Worm (Caenorhabditis elegans) whole organism, L4 larva: ENCODE data around the gene Y37A1B.7.

Source experiments
- F10B5.3 ChIP-seq: sonication (generic microtip); optimal IDR thresholded peaks from 2 replicates; lab custom pipeline; 2016; ENCODE audit warnings: mild to moderate bottlenecking, missing genetic modification characterization, missing compliant biosample characterization
- F26F4.8 ChIP-seq: fragments of 200-800 bp; sonication (Bioruptor generic); conservative IDR thresholded peaks from 2 replicates; pipeline ENCODE4 v1.3.6; 2022; ENCODE audit warnings: missing genetic modification characterization, missing compliant biosample characterization
- F49E8.2 ChIP-seq: sonication (generic microtip); optimal IDR thresholded peaks from 2 replicates; lab custom pipeline; 2016; ENCODE audit warnings: missing compliant biosample characterization, mild to moderate bottlenecking, missing genetic modification characterization, borderline replicate concordance
- T20F7.1 ChIP-seq: fragments of 200-800 bp; sonication (Bioruptor generic); optimal IDR thresholded peaks from 2 replicates; lab custom pipeline; 2018; ENCODE audit warnings: mild to moderate bottlenecking, missing genetic modification characterization, missing compliant biosample characterization
- Y48G9A.11 ChIP-seq: fragments of 200-800 bp; sonication (Bioruptor generic); IDR thresholded peaks from 2 replicates; pipeline ENCODE4 v1.3.6; 2022; ENCODE audit warnings: missing genetic modification reagents, missing genetic modification characterization, missing compliant biosample characterization
- Y75B8A.6 ChIP-seq: fragments of 200-800 bp; sonication (Bioruptor generic); IDR thresholded peaks from 2 replicates; pipeline ENCODE4 v1.3.6; 2022; ENCODE audit warnings: missing genetic modification reagents, missing genetic modification characterization, missing compliant biosample characterization
- ZK546.5 ChIP-seq, 2 experiments: sonication (generic microtip); optimal IDR thresholded peaks; 2 replicates each; lab custom pipeline; 2017; ENCODE audit warnings: missing biosample characterization in 2 of 2, missing genetic modification characterization in 2 of 2
- aly-2 ChIP-seq: sonication (generic microtip); optimal IDR thresholded peaks from 2 replicates; lab custom pipeline; 2018; ENCODE audit warnings: missing biosample characterization, missing genetic modification characterization
- ama-1 ChIP-seq: fragments of 150-350 bp; optimal IDR thresholded peaks from 2 replicates; lab custom pipeline; 2014; ENCODE audit warnings: inconsistent platforms, mixed read lengths
- arid-1 ChIP-seq: fragments of 200-800 bp; sonication (Bioruptor generic); conservative IDR thresholded peaks from 2 replicates; pipeline ENCODE4 v1.3.6; 2022; ENCODE audit warnings: missing genetic modification reagents, missing genetic modification characterization, missing compliant biosample characterization
- ceh-20 ChIP-seq: fragments of 200-800 bp; sonication (Bioruptor generic); IDR thresholded peaks from 2 replicates; pipeline ENCODE4 v1.3.6; 2022; ENCODE audit warnings: missing genetic modification reagents, missing genetic modification characterization, missing compliant biosample characterization
- ceh-32 ChIP-seq: sonication (generic microtip); optimal IDR thresholded peaks from 2 replicates; lab custom pipeline; 2016; ENCODE audit warnings: mild to moderate bottlenecking, missing genetic modification characterization, missing compliant biosample characterization; ENCODE audit not compliant: poor library complexity
- ceh-44 ChIP-seq: fragments of 200-800 bp; sonication (Bioruptor generic); IDR thresholded peaks from 2 replicates; pipeline ENCODE4 v1.3.6; 2022; ENCODE audit warnings: missing genetic modification reagents, missing genetic modification characterization, missing compliant biosample characterization
- daf-12 ChIP-seq: fragments of 150-350 bp; optimal IDR thresholded peaks from 2 replicates; lab custom pipeline; 2014; ENCODE audit warnings: missing biosample characterization, missing genetic modification reagents, missing genetic modification characterization
- daf-16 ChIP-seq, 3 experiments: sonication (generic microtip); optimal IDR thresholded peaks; 2 replicates each; lab custom pipeline; 2016 to 2017; ENCODE audit warnings: missing genetic modification characterization in 3 of 3, missing genetic modification reagents in 3 of 3, mild to moderate bottlenecking in 2 of 3, missing compliant biosample characterization in 2 of 3, missing biosample characterization in 1 of 3, moderate library complexity in 1 of 3
- daf-8 ChIP-seq: fragments of 200-800 bp; sonication (Bioruptor generic); IDR thresholded peaks from 2 replicates; pipeline ENCODE4 v1.3.6; 2022; ENCODE audit warnings: missing genetic modification characterization, missing compliant biosample characterization
- dmd-6 ChIP-seq: fragments of 200-800 bp; sonication (Bioruptor generic); IDR thresholded peaks from 2 replicates; pipeline ENCODE4 v1.3.6; 2022; ENCODE audit warnings: missing genetic modification reagents, missing genetic modification characterization, missing compliant biosample characterization
- dmd-8 ChIP-seq: fragments of 200-800 bp; sonication (Bioruptor generic); IDR thresholded peaks from 2 replicates; pipeline ENCODE4 v1.3.6; 2022; ENCODE audit warnings: missing genetic modification characterization, missing compliant biosample characterization
- dpl-1 ChIP-seq: fragments of 150-350 bp; optimal IDR thresholded peaks from 2 replicates; lab custom pipeline; 2014; ENCODE audit warnings: missing biosample characterization, missing genetic modification reagents, missing genetic modification characterization
- duxl-1 ChIP-seq: sonication (generic microtip); optimal IDR thresholded peaks from 2 replicates; lab custom pipeline; 2016; ENCODE audit warnings: mild to moderate bottlenecking, missing genetic modification characterization, moderate library complexity, missing compliant biosample characterization; ENCODE audit not compliant: poor library complexity
- egl-27 ChIP-seq: sonication (generic microtip); optimal IDR thresholded peaks from 3 replicates; lab custom pipeline; 2017; ENCODE audit warnings: missing biosample characterization, missing genetic modification reagents, missing genetic modification characterization
- fkh-10 ChIP-seq: fragments of 150-350 bp; optimal IDR thresholded peaks from 2 replicates; lab custom pipeline; 2014; ENCODE audit warnings: missing biosample characterization, missing genetic modification reagents, missing genetic modification characterization
- gei-8 ChIP-seq: fragments of 200-800 bp; sonication (Bioruptor generic); optimal IDR thresholded peaks from 2 replicates; lab custom pipeline; 2018; ENCODE audit warnings: mild to moderate bottlenecking, missing genetic modification characterization, missing compliant biosample characterization
- hlh-11 ChIP-seq: fragments of 200-800 bp; sonication (Bioruptor generic); optimal IDR thresholded peaks from 2 replicates; lab custom pipeline; 2018; ENCODE audit warnings: mild to moderate bottlenecking, missing genetic modification characterization, missing compliant biosample characterization
- hlh-30 ChIP-seq: sonication (generic microtip); optimal IDR thresholded peaks from 2 replicates; lab custom pipeline; 2017; ENCODE audit warnings: antibody characterized with exemption, mild to moderate bottlenecking, missing genetic modification characterization, missing compliant biosample characterization; ENCODE audit not compliant: insufficient read depth
- lim-7 ChIP-seq: fragments of 200-800 bp; sonication (Bioruptor generic); IDR thresholded peaks from 2 replicates; pipeline ENCODE4 v1.3.6; 2022; ENCODE audit warnings: missing genetic modification characterization, missing compliant biosample characterization
- lin-13 ChIP-seq: fragments of 150-350 bp; optimal IDR thresholded peaks from 2 replicates; lab custom pipeline; 2014; ENCODE audit warnings: missing biosample characterization, missing genetic modification reagents, missing genetic modification characterization
- lin-29 ChIP-seq: fragments of 200-800 bp; sonication (Bioruptor generic); IDR thresholded peaks from 2 replicates; pipeline ENCODE4 v1.3.6; 2022; ENCODE audit warnings: missing genetic modification reagents, missing genetic modification characterization, missing compliant biosample characterization
- lin-39 ChIP-seq: fragments of 150-350 bp; optimal IDR thresholded peaks from 2 replicates; lab custom pipeline; 2014; ENCODE audit warnings: missing biosample characterization, missing genetic modification reagents, missing genetic modification characterization
- mdl-1 ChIP-seq, 2 experiments: fragments of 150-350 bp in 1 of 2; sonication (generic microtip) in 1 of 2; optimal IDR thresholded peaks; 2 replicates each; lab custom pipeline; 2014 to 2017; ENCODE audit warnings: missing biosample characterization in 2 of 2, missing genetic modification characterization in 2 of 2
- mes-2 ChIP-seq: sonication (generic microtip); optimal IDR thresholded peaks from 2 replicates; lab custom pipeline; 2016; ENCODE audit warnings: missing genotype, mild to moderate bottlenecking, missing genetic modification characterization, missing compliant biosample characterization; ENCODE audit not compliant: poor library complexity, severe bottlenecking
- mxl-3 ChIP-seq: fragments of 200-800 bp; sonication (Bioruptor generic); optimal IDR thresholded peaks from 2 replicates; lab custom pipeline; 2018; ENCODE audit warnings: mild to moderate bottlenecking, missing genetic modification characterization, missing compliant biosample characterization
- nhr-11 ChIP-seq: fragments of 150-350 bp; optimal IDR thresholded peaks from 2 replicates; lab custom pipeline; 2014; ENCODE audit warnings: missing biosample characterization, missing genetic modification characterization
- nhr-25 ChIP-seq: sonication (generic microtip); optimal IDR thresholded peaks from 2 replicates; lab custom pipeline; 2017; ENCODE audit warnings: missing genetic modification characterization, mild to moderate bottlenecking, missing compliant biosample characterization, antibody characterized with exemption, moderate library complexity, borderline replicate concordance; ENCODE audit not compliant: insufficient read depth
- nhr-28 ChIP-seq: fragments of 150-350 bp; optimal IDR thresholded peaks from 2 replicates; lab custom pipeline; 2014; ENCODE audit warnings: missing biosample characterization, missing genetic modification characterization
- nhr-41 ChIP-seq: fragments of 200-800 bp; sonication (Bioruptor generic); IDR thresholded peaks from 2 replicates; pipeline ENCODE4 v1.3.6; 2022; ENCODE audit warnings: missing genetic modification reagents, missing genetic modification characterization, missing compliant biosample characterization
- nhr-77 ChIP-seq: fragments of 150-350 bp; optimal IDR thresholded peaks from 2 replicates; lab custom pipeline; 2014; ENCODE audit warnings: missing biosample characterization, missing genetic modification characterization
- pha-4 ChIP-seq, 2 experiments: fragments of 150-350 bp in 1 of 2; fragments of 200-800 bp in 1 of 2; sonication (Bioruptor generic) in 1 of 2; IDR thresholded peaks in 1 of 2; optimal IDR thresholded peaks in 1 of 2; 2 replicates each; pipeline versions ENCODE4 v1.3.6 to Lab custom; 2014 to 2022; ENCODE audit warnings: missing genetic modification characterization in 2 of 2, missing genetic modification reagents in 2 of 2, missing biosample characterization in 1 of 2, missing compliant biosample characterization in 1 of 2
- rbr-2 ChIP-seq: sonication (generic microtip); optimal IDR thresholded peaks from 2 replicates; lab custom pipeline; 2016; ENCODE audit warnings: missing genotype, missing genetic modification characterization, missing compliant biosample characterization
- skn-1 ChIP-seq: fragments of 150-350 bp; optimal IDR thresholded peaks from 2 replicates; lab custom pipeline; 2014; ENCODE audit warnings: missing biosample characterization, missing genetic modification characterization
- spr-3 ChIP-seq: fragments of 200-800 bp; sonication (Bioruptor generic); optimal IDR thresholded peaks from 2 replicates; lab custom pipeline; 2018; ENCODE audit warnings: mild to moderate bottlenecking, missing genetic modification characterization, missing compliant biosample characterization
- tag-97 ChIP-seq: fragments of 200-800 bp; sonication (Bioruptor generic); IDR thresholded peaks from 2 replicates; pipeline ENCODE4 v1.3.6; 2022; ENCODE audit warnings: missing genetic modification characterization, missing compliant biosample characterization
- tra-1 ChIP-seq: fragments of 200-800 bp; sonication (Bioruptor generic); IDR thresholded peaks from 2 replicates; pipeline ENCODE4 v1.3.6; 2022; ENCODE audit warnings: missing genetic modification reagents, missing genetic modification characterization, missing compliant biosample characterization
- unc-39 ChIP-seq: sonication (generic microtip); optimal IDR thresholded peaks from 2 replicates; lab custom pipeline; 2017; ENCODE audit warnings: missing biosample characterization, missing genetic modification characterization
- unc-62 ChIP-seq, 3 experiments: fragments of 150-350 bp in 1 of 3; sonication (generic microtip); optimal IDR thresholded peaks in 2 of 3; peaks in 1 of 3; 1 replicate in 1 of 3; 2 replicates in 2 of 3; lab custom pipeline; 2014 to 2017; ENCODE audit warnings: missing biosample characterization in 3 of 3, missing genetic modification characterization in 3 of 3, missing genetic modification reagents in 3 of 3, missing genotype in 1 of 3
- zip-2 ChIP-seq: fragments of 150-350 bp; optimal IDR thresholded peaks from 2 replicates; lab custom pipeline; 2014; ENCODE audit warnings: missing biosample characterization, missing genetic modification characterization

The Y37A1B.7 gene

DNA sequence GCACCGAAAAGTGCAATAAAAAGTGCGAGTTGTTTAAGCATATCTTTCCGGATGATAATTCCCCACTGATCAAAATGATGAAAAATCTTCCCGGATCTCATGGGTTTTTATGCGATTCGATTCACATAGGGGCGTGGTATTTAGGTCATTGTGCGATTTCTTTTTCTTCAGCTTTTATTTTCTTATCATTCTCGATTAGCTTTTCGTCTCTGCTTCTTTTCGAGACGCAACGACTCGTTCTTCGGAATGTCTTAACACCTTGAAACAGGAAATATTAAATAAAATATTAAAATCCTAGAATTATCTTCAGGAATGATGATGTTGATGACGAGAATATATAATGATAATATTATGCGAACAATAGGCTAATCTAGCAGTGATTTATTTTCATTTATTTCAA lies at the start of gene Y37A1B.7:
Gene Y37A1B.7, minus strand, starts transcription at position 101 of the 400 bp plus-strand sequence.
- TF ChIP-seq ZK546.5 (tag; optimal IDR thresholded peaks at IDR 0.05; lab: Kevin White, UChicago) (no peak), unc-39 (no peak), nhr-77 (no peak), Y75B8A.6 (no peak), daf-12 (no peak), pha-4 (GFP tag; IDR thresholded peaks at IDR 0.05; lab: Robert Waterston, UW) (no peak), pha-4 (tag; optimal IDR thresholded peaks at IDR 0.05; lab: Kevin White, UChicago) (no peak), rbr-2 (tag; lab: Kevin White, UChicago) (no peak), dmd-8 (no peak), F49E8.2 (tag; lab: Kevin White, UChicago) (no peak), ceh-44 (GFP tag; lab: Robert Waterston, UW) (no peak), skn-1 (no peak)

- no peak for TF ChIP-seq lin-13 (GFP tag; lab: Kevin White, UChicago)
- no peak for TF ChIP-seq daf-8
- TF ChIP-seq mxl-3 = peak; percentile 20
- TF ChIP-seq hlh-11 (tag; lab: Kevin White, UChicago) = peak; percentile 6
- peak; percentile 10 for TF ChIP-seq hlh-30 (tag; lab: Kevin White, UChicago)
- no peak for TF ChIP-seq tag-97 (GFP tag; lab: Robert Waterston, UW)
- no peak for TF ChIP-seq tra-1 (GFP tag; lab: Robert Waterston, UW)
- no peak for TF ChIP-seq gei-8 (GFP tag; lab: Kevin White, UChicago)
- TF ChIP-seq duxl-1 (tag; lab: Kevin White, UChicago) = no peak
- TF ChIP-seq fkh-10 (GFP tag; lab: Kevin White, UChicago) = no peak
- TF ChIP-seq spr-3 (GFP tag; lab: Kevin White, UChicago) = no peak
- TF ChIP-seq mdl-1 (tag; optimal IDR thresholded peaks at IDR 0.05; lab: Kevin White, UChicago) = no peak
- TF ChIP-seq dpl-1 = no peak
- no peak for TF ChIP-seq F26F4.8
- no peak for TF ChIP-seq ZK546.5 (tag; optimal IDR thresholded peaks at IDR 0.05; lab: Kevin White, UChicago)
- TF ChIP-seq nhr-41 (GFP tag; lab: Robert Waterston, UW) = no peak
- no peak for TF ChIP-seq aly-2
- TF ChIP-seq nhr-28 (tag; lab: Kevin White, UChicago) = peak; percentile 4
These were observed 47.7 kb upstream of the Y37A1B.7 start, which contains the start of gene noah-2 for ce11 chrIV:14091242-14091641. Gene noah-2 (plus strand): TSS chrIV:14091254.

DNA sequence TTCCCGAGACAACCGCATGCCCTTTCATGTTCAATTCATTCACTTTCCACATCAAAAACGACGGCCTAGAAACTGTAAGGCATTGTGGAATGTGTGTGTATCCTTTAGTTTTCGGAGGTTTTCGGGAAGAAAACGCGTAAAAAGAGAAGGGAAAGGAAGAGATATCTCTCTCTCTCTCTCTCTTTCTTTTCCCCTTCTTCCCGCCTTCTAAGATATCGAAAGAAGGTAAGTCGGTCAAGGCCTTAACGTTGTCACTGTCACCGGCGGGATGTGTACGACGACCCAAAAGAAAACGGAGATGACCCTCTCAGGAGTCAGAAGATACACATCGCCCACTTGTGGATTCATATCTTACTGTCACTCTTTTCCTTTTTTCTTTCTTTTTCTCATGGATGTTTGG lies 46.2 kb upstream of the Y37A1B.7 start:
- TF ChIP-seq zip-2 (tag; lab: Kevin White, UChicago) (no peak), skn-1 (no peak), daf-16 (GFP tag; optimal IDR thresholded peaks at IDR 0.05; lab: Kevin White, UChicago) (no peak), daf-16 (tag; optimal IDR thresholded peaks at IDR 0.05; lab: Kevin White, UChicago) (no peak), lim-7 (GFP tag; lab: Robert Waterston, UW) (no peak), dpl-1 (no peak), tag-97 (GFP tag; lab: Robert Waterston, UW) (no peak), dmd-6 (GFP tag; lab: Robert Waterston, UW) (no peak), egl-27 (tag; lab: Kevin White, UChicago) (no peak), unc-62 (GFP tag; optimal IDR thresholded peaks at IDR 0.05 in 1 of 2; lab: Kevin White, UChicago) (peak in 1 of 2 experiments; percentile 83), unc-62 (tag; optimal IDR thresholded peaks at IDR 0.05; lab: Kevin White, UChicago) (no peak), F10B5.3 (tag; lab: Kevin White, UChicago) (no peak), daf-8 (no peak), arid-1 (GFP tag; lab: Robert Waterston, UW) (no peak), nhr-28 (tag; lab: Kevin White, UChicago) (peak; percentile 48), ceh-20 (no peak), lin-39 (tag; lab: Kevin White, UChicago) (no peak), gei-8 (GFP tag; lab: Kevin White, UChicago) (no peak), nhr-25 (tag; lab: Kevin White, UChicago) (peak; percentile 73), lin-29 (GFP tag; lab: Robert Waterston, UW) (no peak), Y48G9A.11 (GFP tag; lab: Robert Waterston, UW) (no peak), ZK546.5 (tag; optimal IDR thresholded peaks at IDR 0.05; lab: Kevin White, UChicago) (no peak), daf-12 (no peak), nhr-11 (no peak), ama-1 (no peak), T20F7.1 (GFP tag; lab: Kevin White, UChicago) (no peak), mes-2 (tag; lab: Kevin White, UChicago) (no peak), ceh-32 (tag; lab: Kevin White, UChicago) (no peak), hlh-30 (tag; lab: Kevin White, UChicago) (peak; percentile 41)
